Fruit fly (Drosophila melanogaster): Measurements from ENCODE around the gene CG5746.
A peak's percentile ranks its signal among the peaks of the same experiment; 100 is the strongest.

CG5746 gene

DNA sequence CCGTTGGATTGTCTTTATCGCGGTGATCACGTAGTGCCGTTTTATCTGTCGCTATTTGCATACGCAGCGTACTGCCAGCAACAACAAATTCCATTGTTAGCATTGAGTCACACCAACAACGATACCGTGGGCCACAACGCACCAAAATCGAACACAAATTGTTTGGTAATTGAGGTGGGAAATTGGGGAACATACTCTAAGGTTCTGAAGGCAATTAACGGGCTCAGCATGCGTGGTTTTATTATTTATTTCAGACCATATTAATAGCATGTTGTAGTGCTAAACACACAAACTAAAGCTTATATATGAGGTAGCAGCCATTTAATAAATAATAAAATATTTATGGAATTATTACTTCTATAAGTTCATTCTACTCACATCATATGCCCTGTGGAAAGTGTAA is 50.1 kb downstream of the CG5746 start (continued):
- TF ChIP-seq psq (GFP tag; optimal IDR thresholded peaks at IDR 0.05) (no peak), so (GFP tag; IDR thresholded peaks at IDR 0.05) (no peak), CG4854 (GFP tag; optimal IDR thresholded peaks at IDR 0.05) (no peak), CG30020 (tag; optimal IDR thresholded peaks at IDR 0.05) (no peak), zfh1 (GFP tag; IDR thresholded peaks at IDR 0.05) (no peak), CG2889 (GFP tag; IDR thresholded peaks at IDR 0.05) (no peak), esg (GFP tag; conservative IDR thresholded peaks at IDR 0.05) (no peak), CG4730 (GFP tag; IDR thresholded peaks at IDR 0.05) (no peak), CG12219 (GFP tag; optimal IDR thresholded peaks at IDR 0.05) (no peak), CG13624 (GFP tag; optimal IDR thresholded peaks at IDR 0.05) (peak; percentile 2), Lim3 (GFP tag; IDR thresholded peaks at IDR 0.05) (no peak), CG33557 (GFP tag; optimal IDR thresholded peaks at IDR 0.05) (no peak), CG4328 (GFP tag; optimal IDR thresholded peaks at IDR 0.05) (no peak), CG16815 (GFP tag; optimal IDR thresholded peaks at IDR 0.05) (peak; percentile 13), CG16779 (GFP tag; IDR thresholded peaks at IDR 0.05) (no peak), crp (GFP tag; optimal IDR thresholded peaks at IDR 0.05) (no peak), NfI (GFP tag; optimal IDR thresholded peaks at IDR 0.05) (no peak), CG2199 (GFP tag; IDR thresholded peaks at IDR 0.05) (no peak), CG1603 (tag; optimal IDR thresholded peaks at IDR 0.05) (peak; percentile 26), ranshi (GFP tag; IDR thresholded peaks at IDR 0.05) (no peak; the same call in 1 of the 2 replicates), CG17829 (tag; optimal IDR thresholded peaks at IDR 0.05) (peak; percentile 28), CG2129 (GFP tag; IDR thresholded peaks at IDR 0.05; ENCODE audit: partially characterized antibody) (no peak), oc (tag; optimal IDR thresholded peaks at IDR 0.05) (no peak), lbe (GFP tag; optimal IDR thresholded peaks at IDR 0.05) (no peak), toy (GFP tag; IDR thresholded peaks at IDR 0.05) (no peak), CG13775 (GFP tag; optimal IDR thresholded peaks at IDR 0.05) (no peak), vnd (GFP tag; IDR thresholded peaks at IDR 0.05; ENCODE audit: partially characterized antibody) (no peak), tap (tag; optimal IDR thresholded peaks at IDR 0.05) (no peak), CG10654 (GFP tag; optimal IDR thresholded peaks at IDR 0.05) (no peak), CG18262 (tag; optimal IDR thresholded peaks at IDR 0.05) (peak; percentile 54), CG3065 (GFP tag; optimal IDR thresholded peaks at IDR 0.05) (no peak), CG4820 (GFP tag; optimal IDR thresholded peaks at IDR 0.05) (no peak), CG3163 (GFP tag; optimal IDR thresholded peaks at IDR 0.05) (no peak), CG13894 (tag; optimal IDR thresholded peaks at IDR 0.05) (no peak), CG11456 (GFP tag; IDR thresholded peaks at IDR 0.05) (no peak), lov (optimal IDR thresholded peaks at IDR 0.05) (no peak), lov (GFP tag; IDR thresholded peaks at IDR 0.05) (no peak), GATAe (GFP tag; conservative IDR thresholded peaks at IDR 0.05) (no peak), CG7839 (tag; optimal IDR thresholded peaks at IDR 0.05) (peak; percentile 16), bigmax (GFP tag; optimal IDR thresholded peaks at IDR 0.05) (no peak), gfzf (GFP tag; optimal IDR thresholded peaks at IDR 0.05) (no peak), H2.0 (GFP tag; IDR thresholded peaks at IDR 0.05) (no peak), Ptx1 (GFP tag; IDR thresholded peaks at IDR 0.05) (no peak), hbn (GFP tag; IDR thresholded peaks at IDR 0.05; ENCODE audit: partially characterized antibody) (no peak), CG12942 (GFP tag; optimal IDR thresholded peaks at IDR 0.05) (peak; percentile 7), CG13287 (GFP tag; IDR thresholded peaks at IDR 0.05; ENCODE audit: partially characterized antibody) (no peak), usp (GFP tag; optimal IDR thresholded peaks at IDR 0.05) (no peak), bbx (GFP tag; IDR thresholded peaks at IDR 0.05; ENCODE audit: partially characterized antibody) (no peak), pan (optimal IDR thresholded peaks at IDR 0.05) (no peak), pan (GFP tag; optimal IDR thresholded peaks at IDR 0.05 in 1 of 2, IDR thresholded peaks at IDR 0.05 in 1 of 2) (no peak), Dip3 (GFP tag; optimal IDR thresholded peaks at IDR 0.05) (no peak), CG7372 (GFP tag; IDR thresholded peaks at IDR 0.05) (no peak)
